Worm (Caenorhabditis elegans): ENCODE data around the gene T23B7.3.

T23B7.3 gene

ce11 chrII:4871834-4872233 lies 21.8 kb downstream of the T23B7.3 start:
- TF ChIP-seq flt-1 (GFP tag; IDR thresholded peaks at IDR 0.05) (no peak), T22C8.4 (GFP tag; IDR thresholded peaks at IDR 0.05) (no peak), klf-2 (GFP tag; conservative IDR thresholded peaks at IDR 0.05) (no peak), cog-1 (tag; optimal IDR thresholded peaks at IDR 0.05) (no peak), med-1 (GFP tag; optimal IDR thresholded peaks at IDR 0.05; ENCODE audit: insufficient read depth) (no peak), ztf-29 (GFP tag; IDR thresholded peaks at IDR 0.05) (no peak), ref-1 (GFP tag; conservative IDR thresholded peaks at IDR 0.05) (no peak), tab-1 (GFP tag; IDR thresholded peaks at IDR 0.05) (no peak), ztf-23 (GFP tag; IDR thresholded peaks at IDR 0.05) (no peak)

- TF ChIP-seq ref-1 (GFP tag; conservative IDR thresholded peaks at IDR 0.05) = 0 out of 2 replicates have a peak, but pooled peaks have one; percentile 9
- TF ChIP-seq tab-1 (GFP tag; IDR thresholded peaks at IDR 0.05) = 0 out of 2 replicates have a peak, but pooled peaks have one; percentile 60
Measured at ce11 chrII:4872359-4872758, 22.4 kb downstream of the T23B7.3 start.

DNA sequence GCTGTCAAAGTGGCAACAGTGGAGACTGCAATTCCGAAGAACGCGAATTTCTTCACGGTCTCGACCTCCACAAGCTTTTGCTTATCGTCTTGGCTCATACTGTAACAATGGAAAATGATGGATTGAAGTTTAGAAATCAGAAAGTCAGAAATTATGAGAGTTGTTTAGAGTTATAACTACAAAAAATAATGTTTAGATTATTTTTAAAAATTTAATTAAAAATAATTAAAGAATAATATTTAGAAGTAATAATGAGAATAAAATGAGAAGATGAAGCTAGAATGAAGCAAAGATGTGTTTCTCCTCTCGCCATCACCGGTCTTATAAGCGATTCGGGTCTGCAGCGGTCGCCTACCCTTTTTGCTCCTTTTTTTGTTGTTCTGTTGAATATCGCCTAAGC lies 23.0 kb downstream of the T23B7.3 start, which contains the start of gene col-73:
col-73 (minus strand) TSS at position 101 of the 400 bp plus-strand sequence.
- no peak for TF ChIP-seq med-1 (GFP tag; optimal IDR thresholded peaks at IDR 0.05; ENCODE audit: insufficient read depth)
- TF ChIP-seq flt-1 (GFP tag; IDR thresholded peaks at IDR 0.05) = no peak
- no peak for TF ChIP-seq ref-1 (GFP tag; conservative IDR thresholded peaks at IDR 0.05)
- TF ChIP-seq T22C8.4 (GFP tag; IDR thresholded peaks at IDR 0.05) = no peak
- no peak for TF ChIP-seq cog-1 (tag; optimal IDR thresholded peaks at IDR 0.05)
- no peak for TF ChIP-seq ztf-29 (GFP tag; IDR thresholded peaks at IDR 0.05)
- no peak for TF ChIP-seq tab-1 (GFP tag; IDR thresholded peaks at IDR 0.05)
- no peak for TF ChIP-seq ztf-23 (GFP tag; IDR thresholded peaks at IDR 0.05)
- no peak for TF ChIP-seq klf-2 (GFP tag; conservative IDR thresholded peaks at IDR 0.05)

- TF ChIP-seq ztf-29 (GFP tag; IDR thresholded peaks at IDR 0.05) (no peak), flt-1 (GFP tag; IDR thresholded peaks at IDR 0.05) (no peak), klf-2 (GFP tag; conservative IDR thresholded peaks at IDR 0.05) (no peak), tab-1 (GFP tag; IDR thresholded peaks at IDR 0.05) (no peak), ztf-23 (GFP tag; IDR thresholded peaks at IDR 0.05) (no peak), ref-1 (GFP tag; conservative IDR thresholded peaks at IDR 0.05) (no peak), med-1 (GFP tag; optimal IDR thresholded peaks at IDR 0.05; ENCODE audit: insufficient read depth) (no peak), cog-1 (tag; optimal IDR thresholded peaks at IDR 0.05) (no peak), T22C8.4 (GFP tag; IDR thresholded peaks at IDR 0.05) (no peak)
Measured at ce11 chrII:4874335-4874861, 24.4 kb downstream of the T23B7.3 start, which contains the start of gene F11G11.15. TSS of gene F11G11.15 (plus strand) at chrII:4874845.

DNA sequence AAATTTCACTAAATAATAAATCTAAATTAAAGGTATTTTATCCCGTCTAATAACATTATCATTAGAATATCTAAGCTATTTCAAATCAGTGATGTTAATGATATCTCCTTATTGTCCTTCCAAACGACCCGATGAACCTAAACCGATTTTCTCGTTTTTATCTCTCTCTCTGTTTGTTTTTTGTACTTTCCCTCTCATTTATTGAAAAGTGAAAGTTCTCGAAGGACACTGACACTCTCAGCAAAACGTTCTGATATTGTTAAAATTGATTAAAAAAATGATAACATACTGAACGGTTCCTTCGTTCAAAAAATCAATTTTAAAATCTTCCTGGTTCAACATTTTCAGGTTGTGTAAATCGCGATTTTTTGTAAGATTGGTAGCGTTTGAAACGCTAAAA lies 26.1 kb downstream of the T23B7.3 start, which contains the start of gene F11G11.13:
F11G11.13 (minus strand) TSS at position 89 of the 400 bp plus-strand sequence.
- TF ChIP-seq klf-2 (GFP tag; conservative IDR thresholded peaks at IDR 0.05) = no peak
- no peak for TF ChIP-seq ref-1 (GFP tag; conservative IDR thresholded peaks at IDR 0.05)
- no peak for TF ChIP-seq ztf-23 (GFP tag; IDR thresholded peaks at IDR 0.05)
- no peak for TF ChIP-seq ztf-29 (GFP tag; IDR thresholded peaks at IDR 0.05)
- no peak for TF ChIP-seq T22C8.4 (GFP tag; IDR thresholded peaks at IDR 0.05)
- TF ChIP-seq cog-1 (tag; optimal IDR thresholded peaks at IDR 0.05) = no peak
- no peak for TF ChIP-seq tab-1 (GFP tag; IDR thresholded peaks at IDR 0.05)
- TF ChIP-seq med-1 (GFP tag; optimal IDR thresholded peaks at IDR 0.05; ENCODE audit: insufficient read depth) = no peak
- no peak for TF ChIP-seq flt-1 (GFP tag; IDR thresholded peaks at IDR 0.05)

DNA sequence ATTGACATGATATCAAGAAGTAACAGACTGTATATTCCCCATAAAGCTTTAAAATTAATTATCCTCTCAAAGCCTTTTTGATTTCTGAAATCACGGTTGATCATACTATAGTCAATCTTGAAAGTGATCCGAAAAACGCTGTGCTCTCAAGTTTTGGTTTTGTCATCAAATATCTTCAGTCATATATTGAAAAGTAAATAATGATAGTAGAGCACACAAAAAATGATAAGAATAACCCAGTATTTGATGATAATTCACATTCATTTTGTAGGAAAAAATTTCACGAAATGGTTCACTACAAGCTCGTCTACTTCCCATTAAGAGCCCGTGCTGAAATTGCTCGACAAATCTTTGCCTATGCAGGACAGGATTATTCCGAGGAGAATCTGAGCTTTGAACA lies 29.6 kb downstream of the T23B7.3 start, which contains the start of gene gst-6:
gst-6 (plus strand) TSS at position 263 of the 400 bp plus-strand sequence.
- no peak for TF ChIP-seq med-1 (GFP tag; optimal IDR thresholded peaks at IDR 0.05; ENCODE audit: insufficient read depth)
- no peak for TF ChIP-seq ref-1 (GFP tag; conservative IDR thresholded peaks at IDR 0.05)
- TF ChIP-seq ztf-29 (GFP tag; IDR thresholded peaks at IDR 0.05) = no peak
- no peak for TF ChIP-seq tab-1 (GFP tag; IDR thresholded peaks at IDR 0.05)
- TF ChIP-seq T22C8.4 (GFP tag; IDR thresholded peaks at IDR 0.05) = no peak
- no peak for TF ChIP-seq cog-1 (tag; optimal IDR thresholded peaks at IDR 0.05)
- TF ChIP-seq klf-2 (GFP tag; conservative IDR thresholded peaks at IDR 0.05) = no peak

ce11 chrII:4881727-4882126 lies 31.7 kb downstream of the T23B7.3 start, which contains the start of gene gst-7:
TSS of gene gst-7 (plus strand) at chrII:4882062.
- no peak for TF ChIP-seq tab-1 (GFP tag; IDR thresholded peaks at IDR 0.05)
- no peak for TF ChIP-seq ztf-29 (GFP tag; IDR thresholded peaks at IDR 0.05)
- TF ChIP-seq klf-2 (GFP tag; conservative IDR thresholded peaks at IDR 0.05) = no peak
- TF ChIP-seq flt-1 (GFP tag; IDR thresholded peaks at IDR 0.05) = no peak

- TF ChIP-seq klf-2 (GFP tag; conservative IDR thresholded peaks at IDR 0.05) = no peak
- no peak for TF ChIP-seq flt-1 (GFP tag; IDR thresholded peaks at IDR 0.05)
- no peak for TF ChIP-seq med-1 (GFP tag; optimal IDR thresholded peaks at IDR 0.05; ENCODE audit: insufficient read depth)
- TF ChIP-seq ztf-23 (GFP tag; IDR thresholded peaks at IDR 0.05) = no peak
- TF ChIP-seq T22C8.4 (GFP tag; IDR thresholded peaks at IDR 0.05) = no peak
- TF ChIP-seq tab-1 (GFP tag; IDR thresholded peaks at IDR 0.05) = no peak
- TF ChIP-seq cog-1 (tag; optimal IDR thresholded peaks at IDR 0.05) = no peak
- no peak for TF ChIP-seq ref-1 (GFP tag; conservative IDR thresholded peaks at IDR 0.05)
Measured at ce11 chrII:4882498-4882897, 32.5 kb downstream of the T23B7.3 start.

ce11 chrII:4883412-4883811 lies 33.4 kb downstream of the T23B7.3 start, which contains the start of gene gst-8:
TSS of gene gst-8 (plus strand) at chrII:4883712.
- TF ChIP-seq med-1 (GFP tag; optimal IDR thresholded peaks at IDR 0.05; ENCODE audit: insufficient read depth) (no peak), cog-1 (tag; optimal IDR thresholded peaks at IDR 0.05) (no peak), T22C8.4 (GFP tag; IDR thresholded peaks at IDR 0.05) (no peak), flt-1 (GFP tag; IDR thresholded peaks at IDR 0.05) (no peak)

DNA sequence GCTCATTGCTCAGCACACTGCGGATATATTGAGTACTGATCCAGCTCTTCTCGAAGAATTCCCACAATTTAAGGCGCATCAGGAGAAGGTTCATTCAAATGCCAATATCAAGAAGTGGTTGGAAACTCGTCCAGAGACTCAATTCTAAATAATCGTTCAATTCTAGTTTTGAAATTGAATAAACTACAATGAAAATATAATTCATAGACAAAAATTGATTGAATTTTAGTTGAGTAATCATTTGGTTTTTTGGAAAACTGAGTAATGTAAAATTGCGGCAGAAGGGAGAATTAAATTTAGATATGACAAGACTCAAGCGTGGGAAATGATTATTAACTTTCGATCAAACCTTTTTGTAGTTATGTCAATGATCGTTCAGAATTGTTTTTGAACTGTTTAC lies 34.4 kb downstream of the T23B7.3 start:
- TF ChIP-seq flt-1 (GFP tag; IDR thresholded peaks at IDR 0.05) (no peak), klf-2 (GFP tag; conservative IDR thresholded peaks at IDR 0.05) (no peak), med-1 (GFP tag; optimal IDR thresholded peaks at IDR 0.05; ENCODE audit: insufficient read depth) (no peak), T22C8.4 (GFP tag; IDR thresholded peaks at IDR 0.05) (no peak), cog-1 (tag; optimal IDR thresholded peaks at IDR 0.05) (no peak), ztf-29 (GFP tag; IDR thresholded peaks at IDR 0.05) (no peak), tab-1 (GFP tag; IDR thresholded peaks at IDR 0.05) (no peak), ref-1 (GFP tag; conservative IDR thresholded peaks at IDR 0.05) (no peak), ztf-23 (GFP tag; IDR thresholded peaks at IDR 0.05) (no peak)
